Worm (Caenorhabditis elegans): ENCODE results near the gene B0228.8.

- no peak for TF ChIP-seq pha-4 (tag; optimal IDR thresholded peaks at IDR 0.05)
- no peak for TF ChIP-seq ceh-24 (tag; optimal IDR thresholded peaks at IDR 0.05)
Observed at ce11 chrII:7753500-7753899, 7.8 kb downstream of the B0228.8 start, which contains the start of gene trx-1.

All from whole organism, late embryonic.